Fruit fly (Drosophila melanogaster) whole organism, embryonic: Measurements from ENCODE around the gene Cyp1.
A peak's percentile ranks its signal among the peaks of the same experiment; 100 is the strongest.

Source experiments
- Atf3 ChIP-seq: fragments of 200-800 bp; sonication (Bioruptor generic); optimal IDR thresholded peaks from 3 replicates; lab custom pipeline; 2016; ENCODE audit warnings: missing biosample characterization, missing genetic modification characterization
- CG10565 ChIP-seq: fragments of 200-800 bp; sonication (Bioruptor generic); optimal IDR thresholded peaks from 3 replicates; lab custom pipeline; 2016; ENCODE audit warnings: missing biosample characterization, mild to moderate bottlenecking, missing genetic modification characterization
- CG10654 ChIP-seq: fragments of 200-800 bp; sonication (Bioruptor generic); optimal IDR thresholded peaks from 2 replicates; lab custom pipeline; 2016; ENCODE audit warnings: missing biosample characterization, missing genetic modification characterization
- CG11398 ChIP-seq: fragments of 200-800 bp; sonication (Bioruptor generic); optimal IDR thresholded peaks from 2 replicates; lab custom pipeline; 2016; ENCODE audit warnings: missing biosample characterization, missing genetic modification characterization
- CG13624 ChIP-seq: fragments of 200-800 bp; sonication (Bioruptor generic); optimal IDR thresholded peaks from 2 replicates; lab custom pipeline; 2016; ENCODE audit warnings: missing biosample characterization, missing genetic modification characterization
- CG14667 ChIP-seq: fragments of 200-800 bp; sonication (Bioruptor generic); IDR thresholded peaks from 2 replicates; pipeline ENCODE4 v1.3.6; 2022; ENCODE audit warnings: missing biosample characterization, missing genetic modification characterization
- CG15601 ChIP-seq: fragments of 200-800 bp; sonication (Bioruptor generic); optimal IDR thresholded peaks from 3 replicates; lab custom pipeline; 2019; ENCODE audit warnings: missing biosample characterization, mild to moderate bottlenecking, missing genetic modification characterization, moderate library complexity
- CG16863 ChIP-seq: fragments of 200-800 bp; sonication (Bioruptor generic); optimal IDR thresholded peaks from 3 replicates; lab custom pipeline; 2016; ENCODE audit warnings: missing biosample characterization, missing genetic modification characterization
- CG17802 ChIP-seq: fragments of 200-800 bp; sonication (Bioruptor generic); optimal IDR thresholded peaks from 2 replicates; lab custom pipeline; 2018; ENCODE audit warnings: missing biosample characterization, mild to moderate bottlenecking, missing genetic modification characterization, moderate library complexity
- CG18476 ChIP-seq: fragments of 200-800 bp; sonication (Bioruptor generic); optimal IDR thresholded peaks from 2 replicates; lab custom pipeline; 2016; ENCODE audit warnings: missing biosample characterization, mild to moderate bottlenecking, missing genetic modification characterization
- CG30020 ChIP-seq: fragments of 200-800 bp; optimal IDR thresholded peaks from 2 replicates; lab custom pipeline; 2019; ENCODE audit warnings: missing biosample characterization, mild to moderate bottlenecking, missing genetic modification characterization, moderate library complexity
- CG3407 ChIP-seq: fragments of 200-800 bp; sonication (Bioruptor generic); optimal IDR thresholded peaks from 2 replicates; lab custom pipeline; 2018; ENCODE audit warnings: missing biosample characterization, mild to moderate bottlenecking, missing genetic modification characterization
- CG6854 ChIP-seq: fragments of 200-800 bp; sonication (Bioruptor generic); optimal IDR thresholded peaks from 3 replicates; lab custom pipeline; 2017; ENCODE audit warnings: missing biosample characterization, mild to moderate bottlenecking, missing genetic modification characterization
- CG7786 ChIP-seq: fragments of 200-800 bp; sonication (Bioruptor generic); optimal IDR thresholded peaks from 2 replicates; lab custom pipeline; 2016; ENCODE audit warnings: missing biosample characterization, missing genetic modification characterization
- CG8290 ChIP-seq, 3 experiments: fragments of 200-800 bp; sonication (Bioruptor generic); optimal IDR thresholded peaks; 2 replicates each; lab custom pipeline; 2016 to 2019; ENCODE audit warnings: missing biosample characterization in 3 of 3, missing genetic modification characterization in 3 of 3, mild to moderate bottlenecking in 2 of 3, moderate library complexity in 1 of 3
- CoRest ChIP-seq: fragments of 200-800 bp; sonication (Bioruptor generic); optimal IDR thresholded peaks from 3 replicates; lab custom pipeline; 2018; ENCODE audit warnings: missing biosample characterization, mild to moderate bottlenecking, missing genetic modification characterization, moderate library complexity
- CrebB ChIP-seq: fragments of 200-800 bp; sonication (Bioruptor generic); optimal IDR thresholded peaks from 3 replicates; lab custom pipeline; 2018; ENCODE audit warnings: missing biosample characterization, mild to moderate bottlenecking, missing genetic modification characterization
- Drgx ChIP-seq: fragments of 200-800 bp; sonication (Bioruptor generic); IDR thresholded peaks from 2 replicates; pipeline ENCODE4 v1.3.6; 2022; ENCODE audit warnings: missing biosample characterization, missing genetic modification characterization
- E2f2 ChIP-seq: fragments of 200-800 bp; sonication (Bioruptor generic); IDR thresholded peaks from 2 replicates; pipeline ENCODE4 v1.3.6; 2022; ENCODE audit warnings: missing biosample characterization, missing genetic modification characterization
- Ets97D ChIP-seq: fragments of 200-800 bp; sonication (Bioruptor generic); optimal IDR thresholded peaks from 3 replicates; lab custom pipeline; 2016; ENCODE audit warnings: missing biosample characterization, missing genetic modification characterization
- MBD-R2 ChIP-seq: fragments of 200-800 bp; sonication (Bioruptor generic); IDR thresholded peaks from 2 replicates; pipeline ENCODE4 v1.3.6; 2022; ENCODE audit warnings: missing biosample characterization, missing genetic modification characterization
- Mad ChIP-seq: fragments of 200-800 bp; sonication (Bioruptor generic); optimal IDR thresholded peaks from 2 replicates; lab custom pipeline; 2016; ENCODE audit warnings: missing biosample characterization, missing genetic modification characterization
- Scr ChIP-seq: fragments of 200-800 bp; sonication (Bioruptor generic); IDR thresholded peaks from 2 replicates; pipeline ENCODE4 v1.3.6; 2022; ENCODE audit warnings: missing biosample characterization, missing genetic modification characterization; ENCODE audit not compliant: partially characterized antibody
- Side ChIP-seq: fragments of 200-800 bp; sonication (Bioruptor generic); optimal IDR thresholded peaks from 2 replicates; lab custom pipeline; 2016; ENCODE audit warnings: missing biosample characterization, missing genetic modification characterization
- Sox100B ChIP-seq: fragments of 200-800 bp; sonication (Bioruptor generic); optimal IDR thresholded peaks from 3 replicates; lab custom pipeline; 2018; ENCODE audit warnings: missing biosample characterization, mild to moderate bottlenecking, missing genetic modification characterization
- bigmax ChIP-seq: fragments of 200-800 bp; sonication (Bioruptor generic); optimal IDR thresholded peaks from 2 replicates; lab custom pipeline; 2018; ENCODE audit warnings: missing biosample characterization, mild to moderate bottlenecking, missing genetic modification characterization
- cad ChIP-seq: fragments of >200 bp; optimal IDR thresholded peaks from 2 replicates; lab custom pipeline; 2017; ENCODE audit warnings: missing biosample characterization, missing genetic modification characterization
- ci ChIP-seq: fragments of 200-800 bp; sonication (Bioruptor generic); IDR thresholded peaks from 3 replicates; pipeline ENCODE4 v1.3.6; 2022; ENCODE audit warnings: missing biosample characterization, missing genetic modification characterization
- dimm ChIP-seq: fragments of 200-800 bp; sonication (Bioruptor generic); IDR thresholded peaks from 2 replicates; pipeline ENCODE4 v1.3.6; 2022; ENCODE audit warnings: missing biosample characterization, missing genetic modification characterization
- ewg ChIP-seq: fragments of 200-800 bp; sonication (Bioruptor generic); optimal IDR thresholded peaks from 3 replicates; lab custom pipeline; 2017; ENCODE audit warnings: mild to moderate bottlenecking, missing biosample characterization, missing genetic modification reagents, missing genetic modification characterization
- gfzf ChIP-seq: fragments of 200-800 bp; sonication (Bioruptor generic); optimal IDR thresholded peaks from 2 replicates; lab custom pipeline; 2016; ENCODE audit warnings: missing biosample characterization, mild to moderate bottlenecking, missing genetic modification characterization, moderate library complexity
- ind ChIP-seq: fragments of 200-800 bp; sonication (Bioruptor generic); optimal IDR thresholded peaks from 3 replicates; lab custom pipeline; 2016; ENCODE audit warnings: missing biosample characterization, missing genetic modification characterization
- mam ChIP-seq: fragments of 200-800 bp; sonication (Bioruptor generic); optimal IDR thresholded peaks from 3 replicates; lab custom pipeline; 2016; ENCODE audit warnings: missing biosample characterization, missing genetic modification characterization
- odd ChIP-seq: fragments of 200-800 bp; sonication (Bioruptor generic); optimal IDR thresholded peaks from 2 replicates; lab custom pipeline; 2017; ENCODE audit warnings: missing biosample characterization, mild to moderate bottlenecking, missing genetic modification characterization
- p53 ChIP-seq: fragments of 200-800 bp; sonication (Bioruptor generic); optimal IDR thresholded peaks from 2 replicates; lab custom pipeline; 2016; ENCODE audit warnings: missing biosample characterization, missing genetic modification characterization
- pzg ChIP-seq: fragments of 200-800 bp; sonication (Bioruptor generic); optimal IDR thresholded peaks from 3 replicates; lab custom pipeline; 2018; ENCODE audit warnings: missing biosample characterization, mild to moderate bottlenecking, missing genetic modification characterization, moderate library complexity
- ranshi ChIP-seq: fragments of 200-800 bp; sonication (Bioruptor generic); IDR thresholded peaks from 2 replicates; pipeline ENCODE4 v1.3.6; 2022; ENCODE audit warnings: missing biosample characterization, missing genetic modification characterization
- repo ChIP-seq: fragments of 200-800 bp; sonication (Bioruptor generic); optimal IDR thresholded peaks from 2 replicates; lab custom pipeline; 2016; ENCODE audit warnings: missing biosample characterization, missing genetic modification characterization
- sna ChIP-seq: fragments of 200-800 bp; sonication (Bioruptor generic); IDR thresholded peaks from 2 replicates; pipeline ENCODE4 v1.3.6; 2022; ENCODE audit warnings: missing biosample characterization, missing genetic modification characterization; ENCODE audit not compliant: partially characterized antibody
- sob ChIP-seq: fragments of 200-800 bp; sonication (Bioruptor generic); IDR thresholded peaks from 2 replicates; pipeline ENCODE4 v1.3.6; 2022; ENCODE audit warnings: missing biosample characterization, missing genetic modification characterization
- sr ChIP-seq: fragments of 200-800 bp; sonication (Bioruptor generic); IDR thresholded peaks from 3 replicates; pipeline ENCODE4 v1.3.6; 2022; ENCODE audit warnings: missing biosample characterization, missing genetic modification characterization
- tin ChIP-seq: fragments of 200-800 bp; sonication (Bioruptor generic); optimal IDR thresholded peaks from 3 replicates; lab custom pipeline; 2016; ENCODE audit warnings: missing biosample characterization, missing genetic modification characterization
- tll ChIP-seq, 2 experiments: fragments of 200-800 bp in 1 of 2; fragments of >200 bp in 1 of 2; sonication (Bioruptor generic) in 1 of 2; optimal IDR thresholded peaks; 2 replicates each; lab custom pipeline; 2017 to 2019; ENCODE audit warnings: missing biosample characterization in 2 of 2, missing genetic modification characterization in 2 of 2, mild to moderate bottlenecking in 1 of 2, moderate library complexity in 1 of 2
- tup ChIP-seq: fragments of 200-800 bp; sonication (Bioruptor generic); optimal IDR thresholded peaks from 2 replicates; lab custom pipeline; 2016; ENCODE audit warnings: missing biosample characterization, mild to moderate bottlenecking, missing genetic modification characterization, moderate library complexity
- twi ChIP-seq: fragments of 200-800 bp; optimal IDR thresholded peaks from 2 replicates; lab custom pipeline; 2019; ENCODE audit warnings: missing biosample characterization, mild to moderate bottlenecking, missing genetic modification characterization, moderate library complexity
- tx ChIP-seq: fragments of 200-800 bp; sonication (Bioruptor generic); optimal IDR thresholded peaks from 2 replicates; lab custom pipeline; 2016; ENCODE audit warnings: missing biosample characterization, missing genetic modification characterization
- unpg ChIP-seq: fragments of 200-800 bp; sonication (Bioruptor generic); optimal IDR thresholded peaks from 3 replicates; lab custom pipeline; 2018; ENCODE audit warnings: missing biosample characterization, mild to moderate bottlenecking, missing genetic modification characterization, moderate library complexity
- wek ChIP-seq: fragments of 200-800 bp; sonication (Bioruptor generic); optimal IDR thresholded peaks from 3 replicates; lab custom pipeline; 2018; ENCODE audit warnings: missing biosample characterization, mild to moderate bottlenecking, missing genetic modification characterization, moderate library complexity

The Cyp1 gene

dm6 chrX:16358670-16359320, 38.6 kb upstream of the Cyp1 start, which contains the start of the genes U2af50 and PIG-Q (continued):
- TF ChIP-seq MBD-R2 (GFP tag; lab: Robert Waterston, UW): peak; percentile 88
- peak; percentile 79 for TF ChIP-seq CG8290 (GFP tag; optimal IDR thresholded peaks at IDR 0.05; lab: Kevin White, UChicago)
- TF ChIP-seq CG8290 (tag; optimal IDR thresholded peaks at IDR 0.05; lab: Kevin White, UChicago): peak in 1 of 2 experiments; percentile 19
- peak; percentile 51 for TF ChIP-seq Atf3
- TF ChIP-seq pzg (GFP tag; lab: Kevin White, UChicago): peak; percentile 51
- peak; percentile 33 for TF ChIP-seq Ets97D (GFP tag; lab: Kevin White, UChicago)
- TF ChIP-seq CG13624 (GFP tag; lab: Kevin White, UChicago): peak; percentile 43
- peak; percentile 47 for TF ChIP-seq CG10565
- no peak for TF ChIP-seq repo (GFP tag; lab: Kevin White, UChicago)
- TF ChIP-seq Scr (GFP tag; lab: Robert Waterston, UW): peak; percentile 57
- TF ChIP-seq wek (GFP tag; lab: Kevin White, UChicago): peak; percentile 58
- TF ChIP-seq Sox100B (GFP tag; lab: Kevin White, UChicago): peak; percentile 90
- TF ChIP-seq gfzf: no peak
- TF ChIP-seq ewg (GFP tag; lab: Kevin White, UChicago): peak; percentile 85
- peak; percentile 95 for TF ChIP-seq unpg (GFP tag; lab: Kevin White, UChicago)
- TF ChIP-seq CG6854: peak; percentile 79
- TF ChIP-seq ranshi (GFP tag; lab: Robert Waterston, UW): peak; percentile 89
- peak; percentile 71 for TF ChIP-seq E2f2 (GFP tag; lab: Robert Waterston, UW)
- peak; percentile 93 for TF ChIP-seq ind (GFP tag; lab: Kevin White, UChicago)
- TF ChIP-seq Drgx: peak; percentile 87
- peak; percentile 23 for TF ChIP-seq Side (GFP tag; lab: Kevin White, UChicago)
- TF ChIP-seq sob: peak; percentile 94
- no peak for TF ChIP-seq p53
- TF ChIP-seq dimm (GFP tag; lab: Robert Waterston, UW): no peak
- TF ChIP-seq sr (GFP tag; lab: Robert Waterston, UW): no peak
- TF ChIP-seq twi: peak; percentile 89
- peak; percentile 9 for TF ChIP-seq tup (GFP tag; lab: Kevin White, UChicago)
- TF ChIP-seq CG10654 (GFP tag; lab: Kevin White, UChicago): peak; percentile 91
- peak; percentile 81 for TF ChIP-seq CG3407 (GFP tag; lab: Kevin White, UChicago)
- TF ChIP-seq CG14667 (GFP tag; lab: Robert Waterston, UW): peak; percentile 92
- TF ChIP-seq CG15601 (tag; lab: Kevin White, UChicago): peak; percentile 90
- no peak for TF ChIP-seq sna (GFP tag; lab: Robert Waterston, UW)
- TF ChIP-seq Mad (GFP tag; lab: Kevin White, UChicago): peak; percentile 76
- TF ChIP-seq CG17802: peak; percentile 76
- TF ChIP-seq CG16863 (GFP tag; lab: Kevin White, UChicago): peak; percentile 33
- TF ChIP-seq CG30020 (tag; lab: Kevin White, UChicago): peak; percentile 98
- TF ChIP-seq odd (GFP tag; lab: Kevin White, UChicago): peak; percentile 83
- TF ChIP-seq cad (GFP tag; lab: Kevin White, UChicago): no peak
- TF ChIP-seq CrebB (tag; lab: Kevin White, UChicago): peak; percentile 80
- peak; percentile 30 for TF ChIP-seq CG11398 (GFP tag; lab: Kevin White, UChicago)
- no peak; the same call in none of the 3 replicates for TF ChIP-seq ci
- TF ChIP-seq tx (GFP tag; lab: Kevin White, UChicago): peak; percentile 43
- peak; percentile 84 for TF ChIP-seq CG18476 (GFP tag; lab: Kevin White, UChicago)
- peak; percentile 96 for TF ChIP-seq CoRest (tag; lab: Kevin White, UChicago)
- peak; percentile 89 for TF ChIP-seq tin
- peak; percentile 15 for TF ChIP-seq bigmax (GFP tag; lab: Kevin White, UChicago)
- peak; percentile 65 for TF ChIP-seq CG7786 (GFP tag; lab: Kevin White, UChicago)
- peak; percentile 77 for TF ChIP-seq mam
- peak in 1 of 2 experiments; percentile 48 for TF ChIP-seq tll (GFP tag; optimal IDR thresholded peaks at IDR 0.05; lab: Kevin White, UChicago)
